Worm (Caenorhabditis elegans): ENCODE data around the gene T19H5.6.

DNA sequence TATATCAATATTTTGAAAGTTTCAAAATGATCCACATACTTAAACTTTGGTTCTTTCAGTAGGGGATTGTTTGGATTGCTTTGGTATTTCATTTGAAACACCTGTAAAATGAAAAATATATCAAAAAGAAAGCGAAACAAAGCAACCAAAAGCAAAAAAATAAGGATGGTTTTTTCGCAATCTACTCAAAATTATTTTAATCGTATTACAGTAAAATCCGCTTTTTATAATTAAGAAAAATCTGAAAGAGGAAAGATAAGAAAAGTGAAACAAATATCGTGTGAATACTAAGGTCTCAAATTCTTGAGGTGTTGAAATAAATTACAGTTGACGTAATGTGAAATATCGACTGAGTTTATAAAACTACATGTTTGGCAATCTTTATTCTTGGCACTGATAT, 3.9 kb downstream of the T19H5.6 start, which contains the start of gene chil-22:
- TF ChIP-seq him-1 (tag; optimal IDR thresholded peaks at IDR 0.05) (no peak), dao-5 (tag; optimal IDR thresholded peaks at IDR 0.05) (no peak), W03F9.2 (tag; optimal IDR thresholded peaks at IDR 0.05) (no peak)
